Worm (Caenorhabditis elegans) whole organism, mixed stage, embryonic: ENCODE measurements around the gene C06E4.6.

Source experiments
- M03D4.4 ChIP-seq: sonication (generic microtip); optimal IDR thresholded peaks from 2 replicates; lab custom pipeline; 2017; ENCODE audit warnings: mild to moderate bottlenecking, missing genetic modification characterization, missing compliant biosample characterization
- blmp-1 ChIP-seq: fragments of 150-350 bp; optimal IDR thresholded peaks from 2 replicates; lab custom pipeline; 2014; ENCODE audit warnings: missing biosample characterization, missing genetic modification characterization
- ceh-43 ChIP-seq: fragments of 200-800 bp; sonication (Bioruptor generic); optimal IDR thresholded peaks from 2 replicates; lab custom pipeline; 2018; ENCODE audit warnings: mild to moderate bottlenecking, missing genetic modification characterization, moderate library complexity, missing compliant biosample characterization
- elt-3 ChIP-seq: fragments of 150-350 bp; optimal IDR thresholded peaks from 2 replicates; lab custom pipeline; 2014; ENCODE audit warnings: missing biosample characterization, missing genetic modification characterization
- nhr-12 ChIP-seq: fragments of 150-350 bp; optimal IDR thresholded peaks from 2 replicates; lab custom pipeline; 2014; ENCODE audit warnings: missing biosample characterization, missing genetic modification characterization
- nhr-237 ChIP-seq: fragments of 150-350 bp; optimal IDR thresholded peaks from 2 replicates; lab custom pipeline; 2014; ENCODE audit warnings: missing biosample characterization, missing genetic modification characterization
- nhr-28 ChIP-seq: fragments of 150-350 bp; optimal IDR thresholded peaks from 2 replicates; lab custom pipeline; 2014; ENCODE audit warnings: missing biosample characterization, missing genetic modification characterization
- snpc-4 ChIP-seq: fragments of 150-350 bp; optimal IDR thresholded peaks from 2 replicates; lab custom pipeline; 2014; ENCODE audit warnings: missing biosample characterization, missing genetic modification characterization
- unc-62 ChIP-seq: fragments of 150-350 bp; optimal IDR thresholded peaks from 2 replicates; lab custom pipeline; 2014; ENCODE audit warnings: missing biosample characterization, missing genetic modification reagents, missing genetic modification characterization
- ztf-11 ChIP-seq: fragments of 150-350 bp; optimal IDR thresholded peaks from 2 replicates; lab custom pipeline; 2014; ENCODE audit warnings: missing biosample characterization, missing genetic modification characterization

DNA sequence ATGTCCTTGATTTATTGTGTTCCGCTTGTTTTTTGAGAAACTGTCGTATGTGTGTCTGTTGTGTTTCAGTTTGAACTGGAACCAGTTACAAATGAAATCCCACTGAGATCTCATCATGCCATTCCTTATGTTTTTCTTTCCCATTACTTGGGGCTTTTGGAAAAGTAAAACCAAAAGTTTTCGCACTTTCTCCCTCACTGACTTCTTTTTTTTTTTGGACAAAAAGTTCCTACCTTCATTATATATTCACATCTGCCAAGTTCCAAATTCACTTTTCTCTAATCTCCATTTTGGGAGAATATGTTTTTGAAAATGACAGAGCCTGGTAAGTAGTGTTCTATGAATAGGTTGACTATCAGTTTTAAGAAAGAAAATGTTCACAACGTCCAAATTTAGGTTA, 18.6 kb upstream of the C06E4.6 start, which contains the start of gene C06E4.2:
- no peak for TF ChIP-seq ztf-11
- no peak for TF ChIP-seq snpc-4
- no peak for TF ChIP-seq blmp-1
- TF ChIP-seq M03D4.4 (tag; lab: Kevin White, UChicago), result no peak
- no peak for TF ChIP-seq nhr-28
- TF ChIP-seq elt-3, result no peak
- TF ChIP-seq unc-62 (GFP tag; lab: Kevin White, UChicago), result no peak
- TF ChIP-seq nhr-12 (tag; lab: Kevin White, UChicago), result no peak
- no peak for TF ChIP-seq nhr-237 (tag; lab: Kevin White, UChicago)
- no peak for TF ChIP-seq ceh-43
